Fruit fly (Drosophila melanogaster) whole organism, embryonic: ENCODE measurements around the gene Tbc1d22.

Experiments used
- Antp ChIP-seq: fragments of 200-800 bp; sonication (Bioruptor generic); optimal IDR thresholded peaks from 3 replicates; lab custom pipeline; 2016; ENCODE audit warnings: missing biosample characterization, missing genetic modification characterization
- Blimp-1 ChIP-seq: fragments of 200-800 bp; sonication (Bioruptor generic); optimal IDR thresholded peaks from 3 replicates; lab custom pipeline; 2018; ENCODE audit warnings: missing biosample characterization, missing genetic modification characterization, mild to moderate bottlenecking, moderate library complexity, missing genetic modification reagents
- CG10654 ChIP-seq: fragments of 200-800 bp; sonication (Bioruptor generic); optimal IDR thresholded peaks from 2 replicates; lab custom pipeline; 2016; ENCODE audit warnings: missing biosample characterization, missing genetic modification characterization
- CG10959 ChIP-seq: fragments of 200-800 bp; sonication (Bioruptor generic); IDR thresholded peaks from 2 replicates; pipeline ENCODE4 v1.3.6; 2022; ENCODE audit warnings: missing biosample characterization, missing genetic modification characterization
- CG11093 ChIP-seq: fragments of 200-800 bp; sonication (Bioruptor generic); IDR thresholded peaks from 3 replicates; pipeline ENCODE4 v1.3.6; 2022; ENCODE audit warnings: missing biosample characterization, missing genetic modification characterization
- CG11504 ChIP-seq: fragments of 200-800 bp; sonication (Bioruptor generic); optimal IDR thresholded peaks from 3 replicates; lab custom pipeline; 2019; ENCODE audit warnings: missing biosample characterization, mild to moderate bottlenecking, missing genetic modification characterization, moderate library complexity
- CG12219 ChIP-seq: fragments of 200-800 bp; sonication (Bioruptor generic); optimal IDR thresholded peaks from 3 replicates; lab custom pipeline; 2018; ENCODE audit warnings: missing biosample characterization, mild to moderate bottlenecking, missing genetic modification characterization
- CG12744 ChIP-seq: fragments of 200-800 bp; sonication (Bioruptor generic); optimal IDR thresholded peaks from 2 replicates; lab custom pipeline; 2016; ENCODE audit warnings: missing biosample characterization, missing genetic modification characterization
- CG12769 ChIP-seq: fragments of 200-800 bp; sonication (Bioruptor generic); optimal IDR thresholded peaks from 2 replicates; lab custom pipeline; 2019; ENCODE audit warnings: missing biosample characterization, mild to moderate bottlenecking, missing genetic modification characterization, moderate library complexity
- CG15601 ChIP-seq: fragments of 200-800 bp; sonication (Bioruptor generic); optimal IDR thresholded peaks from 3 replicates; lab custom pipeline; 2019; ENCODE audit warnings: missing biosample characterization, mild to moderate bottlenecking, missing genetic modification characterization, moderate library complexity
- CG1792 ChIP-seq: fragments of 200-800 bp; sonication (Bioruptor generic); optimal IDR thresholded peaks from 2 replicates; lab custom pipeline; 2016; ENCODE audit warnings: missing biosample characterization, missing genetic modification characterization
- CG18262 ChIP-seq: fragments of 200-800 bp; optimal IDR thresholded peaks from 3 replicates; lab custom pipeline; 2019; ENCODE audit warnings: missing biosample characterization, mild to moderate bottlenecking, missing genetic modification characterization, moderate library complexity
- CG32767 ChIP-seq: fragments of 200-800 bp; sonication (Bioruptor generic); IDR thresholded peaks from 2 replicates; pipeline ENCODE4 v1.3.6; 2022; ENCODE audit warnings: missing biosample characterization, missing genetic modification characterization
- CG3726 ChIP-seq: fragments of 200-800 bp; sonication (Bioruptor generic); IDR thresholded peaks from 3 replicates; pipeline ENCODE4, ENCODE4 v1.3.6; 2022; ENCODE audit warnings: missing biosample characterization, missing genetic modification characterization
- CG5180 ChIP-seq: fragments of 200-800 bp; sonication (Bioruptor generic); optimal IDR thresholded peaks from 3 replicates; lab custom pipeline; 2017; ENCODE audit warnings: missing biosample characterization, missing genetic modification characterization, mild to moderate bottlenecking, moderate library complexity, missing genetic modification reagents
- CG5953 ChIP-seq: fragments of 200-800 bp; sonication (Bioruptor generic); IDR thresholded peaks from 2 replicates; pipeline ENCODE4 v1.3.6; 2022; ENCODE audit warnings: missing biosample characterization, missing genetic modification characterization
- CG7928 ChIP-seq: fragments of 200-800 bp; sonication (Bioruptor generic); optimal IDR thresholded peaks from 2 replicates; lab custom pipeline; 2017; ENCODE audit warnings: missing biosample characterization, mild to moderate bottlenecking, missing genetic modification characterization
- CG8944 ChIP-seq: fragments of 200-800 bp; sonication (Bioruptor generic); optimal IDR thresholded peaks from 3 replicates; lab custom pipeline; 2016; ENCODE audit warnings: missing biosample characterization, missing genetic modification characterization
- CoRest ChIP-seq: fragments of 200-800 bp; sonication (Bioruptor generic); optimal IDR thresholded peaks from 3 replicates; lab custom pipeline; 2018; ENCODE audit warnings: missing biosample characterization, mild to moderate bottlenecking, missing genetic modification characterization, moderate library complexity
- D19A ChIP-seq: fragments of 200-800 bp; optimal IDR thresholded peaks from 3 replicates; lab custom pipeline; 2019; ENCODE audit warnings: missing biosample characterization, mild to moderate bottlenecking, missing genetic modification characterization, moderate library complexity
- Dip2 ChIP-seq: fragments of 200-800 bp; sonication (Bioruptor generic); IDR thresholded peaks from 2 replicates; pipeline ENCODE4 v1.3.6; 2022; ENCODE audit warnings: missing biosample characterization, missing genetic modification characterization
- Dp ChIP-seq: fragments of 200-800 bp; sonication (Bioruptor generic); optimal IDR thresholded peaks from 2 replicates; lab custom pipeline; 2018; ENCODE audit warnings: missing biosample characterization, mild to moderate bottlenecking, missing genetic modification characterization, moderate library complexity
- Ets97D ChIP-seq: fragments of 200-800 bp; sonication (Bioruptor generic); optimal IDR thresholded peaks from 3 replicates; lab custom pipeline; 2016; ENCODE audit warnings: missing biosample characterization, missing genetic modification characterization
- HLH54F ChIP-seq: fragments of 200-800 bp; sonication (Bioruptor generic); optimal IDR thresholded peaks from 3 replicates; lab custom pipeline; 2016; ENCODE audit warnings: missing biosample characterization, missing genetic modification characterization
- HmgZ ChIP-seq: fragments of 200-800 bp; sonication (Bioruptor generic); optimal IDR thresholded peaks from 2 replicates; lab custom pipeline; 2018; ENCODE audit warnings: missing biosample characterization, mild to moderate bottlenecking, missing genetic modification characterization
- Hmx ChIP-seq: fragments of 200-800 bp; sonication (Bioruptor generic); optimal IDR thresholded peaks from 2 replicates; lab custom pipeline; 2016; ENCODE audit warnings: missing biosample characterization, missing genetic modification characterization
- Jarid2 ChIP-seq: fragments of 200-800 bp; sonication (Bioruptor generic); optimal IDR thresholded peaks from 3 replicates; lab custom pipeline; 2017; ENCODE audit warnings: mild to moderate bottlenecking, missing biosample characterization, missing genetic modification reagents, missing genetic modification characterization
- NFAT ChIP-seq: fragments of 200-800 bp; sonication (Bioruptor generic); IDR thresholded peaks from 2 replicates; pipeline ENCODE4 v1.3.6; 2022; ENCODE audit warnings: missing biosample characterization, missing genetic modification characterization
- Ptx1 ChIP-seq: fragments of 200-800 bp; sonication (Bioruptor generic); IDR thresholded peaks from 2 replicates; pipeline ENCODE4 v1.3.6; 2022; ENCODE audit warnings: missing biosample characterization, missing genetic modification characterization
- Sin3A ChIP-seq: fragments of >200 bp; optimal IDR thresholded peaks from 2 replicates; lab custom pipeline; 2018
- Spps ChIP-seq: fragments of 200-800 bp; sonication (Bioruptor generic); optimal IDR thresholded peaks from 2 replicates; lab custom pipeline; 2018; ENCODE audit warnings: missing biosample characterization, mild to moderate bottlenecking, missing genetic modification characterization
- Stat92E ChIP-seq, 3 experiments: fragments of >200 bp in 2 of 3; fragments of 200-800 bp in 1 of 3; sonication (Bioruptor generic) in 1 of 3; optimal IDR thresholded peaks; 2 replicates each; lab custom pipeline; 2017 to 2019; ENCODE audit warnings: missing biosample characterization in 3 of 3, missing genetic modification characterization in 3 of 3, mild to moderate bottlenecking in 1 of 3, moderate library complexity in 1 of 3
- Tbp ChIP-seq: fragments of >200 bp; optimal IDR thresholded peaks from 2 replicates; lab custom pipeline; 2018; ENCODE audit warnings: missing biosample characterization, missing genetic modification characterization
- ab ChIP-seq: fragments of 200-800 bp; sonication (Bioruptor generic); optimal IDR thresholded peaks from 2 replicates; lab custom pipeline; 2016; ENCODE audit warnings: missing biosample characterization, missing genetic modification characterization
- ap ChIP-seq: fragments of 200-800 bp; sonication (Bioruptor generic); IDR thresholded peaks from 2 replicates; pipeline ENCODE4 v1.3.6; 2022; ENCODE audit warnings: missing biosample characterization, missing genetic modification characterization
- crol ChIP-seq: fragments of 200-800 bp; sonication (Bioruptor generic); IDR thresholded peaks from 2 replicates; pipeline ENCODE4 v1.3.6; 2022; ENCODE audit warnings: missing biosample characterization, missing genetic modification characterization
- dimm ChIP-seq: fragments of 200-800 bp; sonication (Bioruptor generic); IDR thresholded peaks from 2 replicates; pipeline ENCODE4 v1.3.6; 2022; ENCODE audit warnings: missing biosample characterization, missing genetic modification characterization
- fd3F ChIP-seq: fragments of 200-800 bp; sonication (Bioruptor generic); optimal IDR thresholded peaks from 2 replicates; lab custom pipeline; 2018; ENCODE audit warnings: missing biosample characterization, mild to moderate bottlenecking, missing genetic modification characterization, moderate library complexity
- fu2 ChIP-seq: fragments of 200-800 bp; sonication (Bioruptor generic); optimal IDR thresholded peaks from 2 replicates; lab custom pipeline; 2016; ENCODE audit warnings: missing biosample characterization, missing genetic modification characterization
- grn ChIP-seq: fragments of 200-800 bp; sonication (Bioruptor generic); optimal IDR thresholded peaks from 3 replicates; lab custom pipeline; 2017; ENCODE audit warnings: missing biosample characterization, missing genetic modification characterization
- gro ChIP-seq: fragments of 200-800 bp; sonication (Bioruptor generic); optimal IDR thresholded peaks from 2 replicates; lab custom pipeline; 2016; ENCODE audit warnings: missing biosample characterization, missing genetic modification characterization
- kay ChIP-seq: fragments of 200-800 bp; sonication (Bioruptor generic); optimal IDR thresholded peaks from 2 replicates; lab custom pipeline; 2016; ENCODE audit warnings: missing biosample characterization, missing genetic modification characterization
- luna ChIP-seq: fragments of 200-800 bp; sonication (Bioruptor generic); optimal IDR thresholded peaks from 2 replicates; lab custom pipeline; 2016; ENCODE audit warnings: missing biosample characterization, missing genetic modification characterization
- mirr ChIP-seq: fragments of 200-800 bp; sonication (Bioruptor generic); optimal IDR thresholded peaks from 3 replicates; lab custom pipeline; 2018; ENCODE audit warnings: missing biosample characterization, mild to moderate bottlenecking, missing genetic modification characterization
- org-1 ChIP-seq: fragments of 200-800 bp; sonication (Bioruptor generic); optimal IDR thresholded peaks from 2 replicates; lab custom pipeline; 2017; ENCODE audit warnings: missing biosample characterization, missing genetic modification characterization
- rib ChIP-seq: fragments of 200-800 bp; sonication (Bioruptor generic); IDR thresholded peaks from 2 replicates; pipeline ENCODE4 v1.3.6; 2022; ENCODE audit warnings: missing biosample characterization, missing genetic modification characterization
- ro ChIP-seq: fragments of 200-800 bp; sonication (Bioruptor generic); IDR thresholded peaks from 2 replicates; pipeline ENCODE4 v1.3.6; 2022; ENCODE audit warnings: missing biosample characterization, missing genetic modification characterization
- sc ChIP-seq, 3 experiments: fragments of >200 bp in 2 of 3; fragments of 200-800 bp in 1 of 3; sonication (Bioruptor generic) in 1 of 3; optimal IDR thresholded peaks; 2 replicates in 2 of 3; 3 replicates in 1 of 3; lab custom pipeline; 2017; ENCODE audit warnings: mild to moderate bottlenecking in 1 of 3, missing biosample characterization in 1 of 3, missing genetic modification characterization in 1 of 3, missing genetic modification reagents in 1 of 3
- unpg ChIP-seq: fragments of 200-800 bp; sonication (Bioruptor generic); optimal IDR thresholded peaks from 3 replicates; lab custom pipeline; 2018; ENCODE audit warnings: missing biosample characterization, mild to moderate bottlenecking, missing genetic modification characterization, moderate library complexity
- usp ChIP-seq: fragments of >200 bp; optimal IDR thresholded peaks from 2 replicates; lab custom pipeline; 2017; ENCODE audit warnings: missing biosample characterization, missing genetic modification characterization
- wor ChIP-seq: fragments of 200-800 bp; sonication (Bioruptor generic); IDR thresholded peaks from 2 replicates; pipeline ENCODE4 v1.3.6; 2022; ENCODE audit warnings: missing biosample characterization, missing genetic modification characterization

Tbc1d22 gene

DNA sequence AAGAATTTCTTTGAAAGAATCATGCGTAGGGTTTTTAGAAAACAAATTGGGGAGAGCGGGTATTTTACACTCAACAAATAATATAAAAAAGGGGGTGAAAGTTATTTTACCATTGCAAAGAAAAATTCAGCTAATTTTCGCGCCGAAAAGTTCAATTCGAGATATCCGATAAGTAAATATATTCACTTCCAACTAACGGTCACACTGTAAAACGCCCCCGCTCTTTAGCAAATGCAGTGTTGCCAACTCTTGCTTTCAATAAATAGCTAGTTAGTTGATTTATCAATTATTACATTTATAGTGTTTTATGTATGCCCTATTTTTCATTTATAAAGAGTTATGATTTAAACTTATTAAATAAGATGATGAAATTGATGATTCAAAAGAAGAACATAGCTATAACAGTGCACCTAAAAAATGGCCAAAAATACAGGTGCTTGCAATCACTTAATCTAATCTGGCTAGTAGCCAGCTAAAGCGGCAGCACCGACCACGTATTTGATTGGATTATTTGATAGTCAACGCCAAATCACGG lies 36.3 kb downstream of the Tbc1d22 start, which contains the start of gene meigo (continued):
- no peak for TF ChIP-seq ro
- peak; percentile 73 for TF ChIP-seq HLH54F (GFP tag; lab: Kevin White, UChicago)
- no peak for TF ChIP-seq CG5953
- no peak for TF ChIP-seq rib
- TF ChIP-seq CG11504 (tag; lab: Kevin White, UChicago), result no peak
- peak; percentile 99 for TF ChIP-seq grn (GFP tag; lab: Kevin White, UChicago)
- TF ChIP-seq Sin3A (lab: Kevin White, UChicago), result peak; percentile 74
- peak; percentile 70; the same call in 1 of the 2 replicates for TF ChIP-seq NFAT (GFP tag; lab: Robert Waterston, UW)
- TF ChIP-seq CG12219 (GFP tag; lab: Kevin White, UChicago), result no peak
- TF ChIP-seq luna (GFP tag; lab: Kevin White, UChicago), result no peak
- TF ChIP-seq gro (GFP tag; lab: Kevin White, UChicago), result peak; percentile 34
- peak in 1 of 3 experiments; percentile 63 for TF ChIP-seq Stat92E (GFP tag; optimal IDR thresholded peaks at IDR 0.05; lab: Kevin White, UChicago)
- peak; percentile 64 for TF ChIP-seq Blimp-1 (GFP tag; lab: Kevin White, UChicago)
- TF ChIP-seq HmgZ (tag; lab: Kevin White, UChicago), result peak; percentile 83
- no peak for TF ChIP-seq Dip2
- TF ChIP-seq CG18262 (tag; lab: Kevin White, UChicago), result peak; percentile 74
- peak; percentile 10 for TF ChIP-seq mirr
- TF ChIP-seq org-1 (GFP tag; lab: Kevin White, UChicago), result no peak
- TF ChIP-seq ap (GFP tag; lab: Robert Waterston, UW), result no peak
- TF ChIP-seq Ets97D (GFP tag; lab: Kevin White, UChicago), result peak; percentile 53
- TF ChIP-seq Jarid2, result no peak
- no peak for TF ChIP-seq crol (GFP tag; lab: Robert Waterston, UW)
- TF ChIP-seq CG10959, result no peak
- TF ChIP-seq CG12769 (tag; lab: Kevin White, UChicago), result no peak
- TF ChIP-seq CG1792 (GFP tag; lab: Kevin White, UChicago), result peak; percentile 31
- TF ChIP-seq CG8944 (GFP tag; lab: Kevin White, UChicago), result peak; percentile 48
- TF ChIP-seq CG10654 (GFP tag; lab: Kevin White, UChicago), result peak; percentile 67
- peak; percentile 17 for TF ChIP-seq Antp
- peak; percentile 53 for TF ChIP-seq fu2 (GFP tag; lab: Kevin White, UChicago)
- TF ChIP-seq CG11093 (GFP tag; lab: Robert Waterston, UW), result peak; percentile 28; the same call in 1 of the 3 replicates
- no peak for TF ChIP-seq dimm (GFP tag; lab: Robert Waterston, UW)
- no peak for TF ChIP-seq sc (optimal IDR thresholded peaks at IDR 0.05; lab: Kevin White, UChicago)
- no peak for TF ChIP-seq sc (GFP tag; optimal IDR thresholded peaks at IDR 0.05; lab: Kevin White, UChicago)
- peak; percentile 95 for TF ChIP-seq Dp
- TF ChIP-seq CG5180 (GFP tag; lab: Kevin White, UChicago), result no peak
- peak; percentile 52 for TF ChIP-seq Tbp
- TF ChIP-seq Ptx1, result peak; percentile 77
- TF ChIP-seq Spps, result peak; percentile 4
- TF ChIP-seq wor (GFP tag; lab: Robert Waterston, UW), result no peak
- TF ChIP-seq unpg (GFP tag; lab: Kevin White, UChicago), result peak; percentile 64
- TF ChIP-seq CoRest (tag; lab: Kevin White, UChicago), result peak; percentile 86
- TF ChIP-seq D19A (tag; lab: Kevin White, UChicago), result no peak
- no peak for TF ChIP-seq CG7928
- peak; percentile 41 for TF ChIP-seq kay
- TF ChIP-seq ab, result no peak
- TF ChIP-seq CG32767 (GFP tag; lab: Robert Waterston, UW), result no peak
- TF ChIP-seq Hmx (GFP tag; lab: Kevin White, UChicago), result no peak
- peak; percentile 28 for TF ChIP-seq CG12744 (GFP tag; lab: Kevin White, UChicago)
- no peak for TF ChIP-seq usp (GFP tag; lab: Kevin White, UChicago)
- peak; percentile 54 for TF ChIP-seq fd3F (GFP tag; lab: Kevin White, UChicago)
- TF ChIP-seq CG3726 (GFP tag; lab: Robert Waterston, UW), result no peak
- TF ChIP-seq CG15601 (tag; lab: Kevin White, UChicago), result peak; percentile 87
